Fruit fly (Drosophila melanogaster): ENCODE measurements around the gene CG6972.

DNA sequence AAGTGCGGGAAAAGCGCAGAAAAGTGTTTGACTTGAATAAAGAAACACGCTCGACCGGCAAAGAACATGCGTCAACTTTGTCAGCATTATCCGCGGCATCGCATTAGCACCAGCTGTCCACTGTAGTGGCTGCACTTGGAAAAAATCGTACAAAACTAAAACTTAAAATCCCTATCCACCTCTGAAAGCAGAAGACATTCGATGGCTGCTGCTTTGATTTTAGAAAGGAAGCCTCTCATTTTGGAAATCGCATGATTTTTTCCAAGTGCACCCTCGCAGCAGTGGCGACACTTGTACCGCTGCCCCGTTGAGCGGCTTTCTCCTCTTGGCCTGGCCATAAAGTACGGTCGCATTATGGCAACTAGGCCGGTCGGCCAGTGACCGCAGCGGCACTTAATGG lies 37.5 kb upstream of the CG6972 start:
- TF ChIP-seq CG8478 (optimal IDR thresholded peaks at IDR 0.05) (no peak), CTCF (optimal IDR thresholded peaks at IDR 0.05) (no peak)

Data from S2 (cell line).